Fruit fly (Drosophila melanogaster) whole organism, prepupa: ENCODE measurements around the gene CG13024.

ENCODE experiments used
- CG8319 ChIP-seq: fragments of 200-800 bp; sonication (Bioruptor generic); optimal IDR thresholded peaks from 3 replicates; lab custom pipeline; 2016; ENCODE audit warnings: missing biosample characterization, missing genetic modification characterization
- Hr38 ChIP-seq: sonication (Bioruptor generic); optimal IDR thresholded peaks from 2 replicates; lab custom pipeline; 2016; ENCODE audit warnings: missing biosample characterization, missing genetic modification characterization
- achi ChIP-seq: fragments of 200-800 bp; sonication (Bioruptor generic); optimal IDR thresholded peaks from 3 replicates; lab custom pipeline; 2016; ENCODE audit warnings: missing biosample characterization, missing genetic modification characterization

DNA sequence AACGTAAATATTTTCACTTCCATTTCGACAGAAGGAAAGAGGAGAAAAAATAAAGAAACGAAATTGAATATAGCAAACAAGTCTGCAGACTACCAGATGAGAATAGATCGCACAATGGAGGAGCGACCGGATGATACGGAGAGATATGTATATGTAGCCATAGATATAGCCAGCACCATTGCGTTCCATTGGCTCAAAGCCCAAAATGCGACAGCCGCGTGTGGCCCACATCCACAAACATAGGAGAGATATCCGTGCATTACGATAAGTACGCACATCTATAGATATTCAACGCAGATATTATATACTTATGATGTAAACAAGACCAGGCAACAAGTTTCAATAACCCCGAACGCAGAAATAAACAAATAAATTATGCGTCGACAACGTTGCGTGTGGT is 25.6 kb downstream of the CG13024 start:
- TF ChIP-seq CG8319 (GFP tag; lab: Kevin White, UChicago) (no peak), Hr38 (GFP tag; lab: Kevin White, UChicago) (no peak), achi (no peak)
